Worm (Caenorhabditis elegans): ENCODE measurements around the gene nuo-3.
"Not testable (repeated sequence)": the region's sequence is repeated elsewhere in the genome, so short reads cannot be mapped to it uniquely, and the experiment has no call there.

nuo-3 gene

DNA sequence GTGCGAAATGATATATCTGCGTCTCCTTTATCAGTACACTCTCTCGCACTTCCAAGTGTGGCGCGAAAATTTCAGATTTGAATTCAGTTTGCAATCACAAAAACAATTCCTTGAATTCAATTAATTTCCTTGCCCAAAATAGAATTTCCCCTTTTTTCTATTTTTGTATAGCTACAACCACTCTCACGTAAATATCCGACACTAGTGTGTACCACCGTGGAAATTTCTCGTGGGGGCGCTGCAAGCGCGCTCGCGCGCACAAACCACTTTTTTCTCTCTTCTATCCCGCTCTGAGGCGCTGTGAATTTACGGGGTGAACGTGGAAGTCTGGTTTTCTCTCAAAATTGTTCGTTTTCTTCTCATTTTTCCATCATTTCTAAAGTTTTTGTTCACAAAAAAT lies 15.8 kb downstream of the nuo-3 start, which contains the start of gene Y57G11C.8:
Y57G11C.8 (plus strand) TSS at position 301 of the 400 bp plus-strand sequence.
- TF ChIP-seq F37B4.10 (GFP tag; IDR thresholded peaks at IDR 0.05) (no peak), efl-1 (GFP tag; optimal IDR thresholded peaks at IDR 0.05) (peak; percentile 67), pbrm-1 (GFP tag; IDR thresholded peaks at IDR 0.05) (no peak), snpc-4 (GFP tag; optimal IDR thresholded peaks at IDR 0.05) (peak; percentile 43), snpc-4 (tag; optimal IDR thresholded peaks at IDR 0.05) (peak in 2 of 4 experiments; percentile 19 to 65)

DNA sequence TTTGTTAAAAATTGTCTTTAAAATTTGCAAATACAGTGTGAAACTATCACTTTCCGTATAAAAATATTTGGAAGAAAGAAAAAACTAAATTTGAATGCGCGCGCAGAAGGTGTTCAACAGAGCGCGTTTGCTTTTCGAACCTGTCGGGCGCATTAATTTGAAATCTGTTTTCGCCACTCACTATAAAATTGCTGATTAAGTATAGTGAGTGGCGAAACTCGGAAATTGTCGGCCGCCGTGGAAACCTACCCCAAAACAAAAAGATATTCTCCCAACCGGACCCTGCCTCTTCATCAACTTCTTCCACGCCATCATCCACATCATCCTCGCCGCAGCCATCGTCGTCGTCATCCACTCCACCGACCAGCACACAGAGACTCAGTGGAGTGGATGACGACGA lies 16.8 kb downstream of the nuo-3 start:
- TF ChIP-seq lin-54 (GFP tag; optimal IDR thresholded peaks at IDR 0.05) (peak; percentile 76), lsl-1 (GFP tag; optimal IDR thresholded peaks at IDR 0.05) (peak; percentile 51), snpc-1.3 (tag; optimal IDR thresholded peaks at IDR 0.05; ENCODE audit: insufficient read depth) (peak; percentile 57), F49E8.2 (tag; optimal IDR thresholded peaks at IDR 0.05; ENCODE audit: insufficient read depth) (peak; percentile 55), snpc-3.4 (tag; optimal IDR thresholded peaks at IDR 0.05) (peak; percentile 80), snpc-4 (GFP tag; optimal IDR thresholded peaks at IDR 0.05) (peak; percentile 93), snpc-4 (tag; optimal IDR thresholded peaks at IDR 0.05) (peak; percentile 84 to 97 (median 93)), efl-1 (GFP tag; optimal IDR thresholded peaks at IDR 0.05) (peak; percentile 17), tbp1 (GFP tag; optimal IDR thresholded peaks at IDR 0.05) (peak; percentile 70), snpc-1.1 (tag; optimal IDR thresholded peaks at IDR 0.05; ENCODE audit: insufficient read depth) (peak; percentile 90)

DNA sequence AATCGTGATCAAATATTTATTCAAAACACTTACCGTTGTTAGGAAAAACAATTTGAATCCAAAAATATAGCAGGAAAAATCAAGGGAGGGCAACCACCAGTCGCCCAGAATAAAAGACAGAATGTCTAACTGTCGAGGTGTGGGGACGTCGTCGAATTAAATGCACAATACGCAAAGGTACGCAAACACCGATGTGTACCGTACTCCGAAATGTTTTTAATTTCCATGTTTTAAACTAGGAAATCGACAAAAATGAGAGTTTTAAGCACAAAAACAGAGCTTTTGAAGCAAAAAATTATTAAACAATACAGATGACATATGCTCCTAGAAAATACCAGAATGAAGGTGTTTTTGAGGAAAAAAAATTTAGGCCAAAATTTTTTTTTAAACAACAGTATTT lies 22.9 kb downstream of the nuo-3 start, which contains the start of gene Y57G11C.51:
Y57G11C.51 (minus strand) TSS at position 101 of the 400 bp plus-strand sequence.
- TF ChIP-seq snpc-4 (GFP tag; optimal IDR thresholded peaks at IDR 0.05), result not testable (repeated sequence)
- TF ChIP-seq snpc-4 (tag; optimal IDR thresholded peaks at IDR 0.05), result peak in 1 of 4 experiments; percentile 40

DNA sequence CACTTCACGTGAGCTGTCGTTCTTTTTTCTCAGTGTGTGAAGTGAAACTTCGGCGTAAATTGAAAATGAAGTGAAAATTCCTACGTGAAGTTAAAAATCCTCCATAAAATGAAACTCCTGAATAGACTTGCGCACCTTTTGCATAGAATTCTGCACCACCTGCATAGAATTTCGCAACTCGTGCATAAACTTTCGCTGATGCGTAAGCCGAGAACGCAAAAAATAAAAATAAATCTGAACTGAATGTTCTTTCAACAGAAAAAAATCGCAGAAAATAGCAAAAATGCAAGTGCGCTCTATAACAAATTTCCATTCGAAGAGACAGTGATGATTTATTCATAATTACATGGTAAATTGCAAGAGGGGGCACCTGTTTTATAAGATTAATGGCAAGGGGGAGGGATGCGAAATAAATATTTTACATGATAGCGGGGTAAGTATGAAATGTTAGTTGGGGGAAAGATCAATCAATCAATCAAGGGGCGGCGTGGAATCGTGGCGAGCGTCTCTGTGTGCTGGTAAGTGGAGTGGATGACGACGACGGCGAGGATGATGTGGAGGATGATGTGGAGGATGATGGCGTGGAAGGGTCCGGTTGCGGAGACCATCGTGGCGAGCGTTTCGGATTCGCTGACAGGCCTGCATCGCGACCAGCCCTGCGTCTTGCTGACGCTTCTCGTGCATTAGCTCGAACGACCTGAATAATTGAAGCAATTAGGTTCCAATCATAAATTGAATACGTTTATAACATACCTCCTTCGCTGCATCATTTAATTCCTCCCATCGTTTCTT lies 23.9 kb downstream of the nuo-3 start, which contains the start of gene Y57G11C.36:
Y57G11C.36 (minus strand) TSS at position 502 of the 792 bp plus-strand sequence.
- TF ChIP-seq snpc-4 (GFP tag; optimal IDR thresholded peaks at IDR 0.05), result no peak
- TF ChIP-seq snpc-4 (tag; optimal IDR thresholded peaks at IDR 0.05), result peak in 1 of 4 experiments; percentile 83
- TF ChIP-seq attf-6 (GFP tag; IDR thresholded peaks at IDR 0.05), result peak; percentile 72
- peak; percentile 19 for TF ChIP-seq snpc-1.1 (tag; optimal IDR thresholded peaks at IDR 0.05; ENCODE audit: insufficient read depth)
- peak; percentile 17 for TF ChIP-seq snpc-3.4 (tag; optimal IDR thresholded peaks at IDR 0.05)
- no peak for TF ChIP-seq F39B2.1 (GFP tag; IDR thresholded peaks at IDR 0.05)
- TF ChIP-seq egrh-3 (GFP tag; IDR thresholded peaks at IDR 0.05), result peak; percentile 45; the same call in 1 of the 2 replicates
- TF ChIP-seq cebp-1 (GFP tag; IDR thresholded peaks at IDR 0.05), result no peak
- peak; percentile 50 for TF ChIP-seq cebp-1 (tag; optimal IDR thresholded peaks at IDR 0.05)
- peak; percentile 67 for TF ChIP-seq zfh-2 (GFP tag; conservative IDR thresholded peaks at IDR 0.05)
- no peak for TF ChIP-seq ceh-100 (GFP tag; IDR thresholded peaks at IDR 0.05)

DNA sequence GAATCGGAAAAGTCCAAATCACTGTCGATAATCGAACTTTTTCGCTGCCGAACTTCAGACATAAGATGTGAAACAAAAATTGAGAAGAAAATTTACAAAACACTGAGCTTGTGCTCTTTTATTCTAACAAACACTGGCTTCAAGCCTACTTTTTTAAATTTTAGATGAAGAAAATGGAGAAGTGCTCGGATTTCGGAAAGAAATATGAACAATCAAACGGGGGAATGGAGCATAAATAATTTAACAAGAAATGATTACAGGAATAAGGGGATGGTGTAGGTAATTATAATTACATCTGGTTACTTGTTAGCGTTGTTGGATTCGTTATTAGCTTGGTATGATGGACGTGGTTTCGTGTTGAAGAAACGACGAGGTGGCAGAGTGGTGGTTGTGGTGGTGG lies 26.0 kb downstream of the nuo-3 start, which contains the start of gene degl-1:
degl-1 (minus strand) TSS at position 101 of the 400 bp plus-strand sequence.
- TF ChIP-seq hlh-26 (GFP tag; conservative IDR thresholded peaks at IDR 0.05) (no peak), nfya-2 (GFP tag; IDR thresholded peaks at IDR 0.05) (no peak), rcor-1 (GFP tag; IDR thresholded peaks at IDR 0.05) (no peak), hrde-1 (tag; optimal IDR thresholded peaks at IDR 0.05; ENCODE audit: borderline replicate concordance) (no peak), aptf-3 (GFP tag; IDR thresholded peaks at IDR 0.05) (no peak), die-1 (tag; optimal IDR thresholded peaks at IDR 0.05) (no peak), T26A5.8 (tag; optimal IDR thresholded peaks at IDR 0.05) (no peak), efl-1 (GFP tag; optimal IDR thresholded peaks at IDR 0.05) (no peak), lir-1 (GFP tag; conservative IDR thresholded peaks at IDR 0.05) (no peak), Y79H2A.3 (GFP tag; conservative IDR thresholded peaks at IDR 0.05) (no peak), xnd-1 (tag; optimal IDR thresholded peaks at IDR 0.05) (no peak), pbrm-1 (GFP tag; IDR thresholded peaks at IDR 0.05) (no peak), mxl-1 (tag; optimal IDR thresholded peaks at IDR 0.05) (no peak), cebp-1 (GFP tag; IDR thresholded peaks at IDR 0.05) (no peak), cebp-1 (tag; optimal IDR thresholded peaks at IDR 0.05) (no peak), attf-6 (GFP tag; IDR thresholded peaks at IDR 0.05) (no peak), ccch-3 (GFP tag; optimal IDR thresholded peaks at IDR 0.05) (no peak), ceh-100 (GFP tag; IDR thresholded peaks at IDR 0.05) (no peak), tlf-1 (GFP tag; optimal IDR thresholded peaks at IDR 0.05) (no peak)
